Fruit fly (Drosophila melanogaster): ENCODE measurements around the gene CG13144.
A peak's percentile ranks its signal among the peaks of the same experiment; 100 is the strongest.

The CG13144 gene

dm6 chr2L:10491354-10491753 is at the start of gene CG13144:
Gene CG13144 (minus strand): TSS chr2L:10491454.
- TF ChIP-seq tj (GFP tag; optimal IDR thresholded peaks at IDR 0.05), result no peak
- no peak for TF ChIP-seq CG12768 (GFP tag; optimal IDR thresholded peaks at IDR 0.05)
- no peak for TF ChIP-seq CG33017 (tag; optimal IDR thresholded peaks at IDR 0.05)
- no peak for TF ChIP-seq Hr96 (GFP tag; optimal IDR thresholded peaks at IDR 0.05)
- no peak for TF ChIP-seq pad (GFP tag; optimal IDR thresholded peaks at IDR 0.05)
- TF ChIP-seq ovo (GFP tag; optimal IDR thresholded peaks at IDR 0.05), result no peak
- TF ChIP-seq CG1620 (GFP tag; optimal IDR thresholded peaks at IDR 0.05), result no peak
- no peak for TF ChIP-seq kay (GFP tag; ENCODE audit: borderline replicate concordance)
- TF ChIP-seq toe (GFP tag; optimal IDR thresholded peaks at IDR 0.05), result no peak
- TF ChIP-seq Mnt (GFP tag; optimal IDR thresholded peaks at IDR 0.05), result no peak
- TF ChIP-seq Clk (GFP tag; optimal IDR thresholded peaks at IDR 0.05), result no peak
- no peak for TF ChIP-seq CG14711 (tag; optimal IDR thresholded peaks at IDR 0.05)
- TF ChIP-seq cnc (optimal IDR thresholded peaks at IDR 0.05), result no peak

DNA sequence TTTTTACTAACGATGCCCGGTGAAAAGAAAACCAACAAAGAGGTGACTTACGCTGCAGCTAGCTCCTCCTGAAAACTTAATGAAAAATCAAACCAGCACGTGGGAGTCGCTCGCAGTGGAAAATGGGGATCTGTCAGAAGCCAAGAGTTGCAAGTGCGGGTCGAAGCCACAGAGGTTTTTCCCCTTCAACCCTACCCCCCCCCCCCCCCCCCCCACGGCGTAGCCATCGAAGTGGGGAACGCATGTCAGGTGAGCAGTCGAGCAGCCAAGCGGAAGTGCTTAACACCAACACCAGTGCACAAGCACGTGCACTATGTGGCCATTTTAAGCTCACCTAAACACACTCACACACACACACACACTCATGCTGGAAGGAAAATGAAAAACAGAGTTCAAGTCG is 48.1 kb upstream of the CG13144 start:
- no peak for TF ChIP-seq Mnt (GFP tag; optimal IDR thresholded peaks at IDR 0.05)

DNA sequence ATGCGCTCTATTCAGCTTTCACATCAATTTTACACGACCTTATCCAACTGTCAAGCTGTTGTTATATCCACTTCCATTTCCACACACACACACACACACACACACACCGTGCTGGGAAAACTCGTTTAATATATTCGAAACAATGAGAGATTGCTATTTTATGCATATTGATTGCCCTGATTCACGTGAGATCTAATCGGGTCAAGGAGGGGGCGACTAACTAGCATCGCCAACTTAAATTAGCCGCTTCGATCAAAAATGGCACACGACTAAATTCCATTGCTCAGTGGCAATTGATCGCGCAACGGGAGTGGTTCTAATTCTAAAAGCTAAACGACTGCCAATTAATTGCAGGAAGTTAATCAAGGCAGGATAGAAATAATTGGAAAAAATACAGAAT is 42.8 kb upstream of the CG13144 start, which contains the start of gene CG18302:
Gene CG18302 (plus strand): TSS at position 301 of the 400 bp plus-strand sequence.
- TF ChIP-seq ovo (GFP tag; optimal IDR thresholded peaks at IDR 0.05), result no peak
- TF ChIP-seq CG7101 (tag; optimal IDR thresholded peaks at IDR 0.05), result no peak
- no peak for TF ChIP-seq CG33017 (tag; optimal IDR thresholded peaks at IDR 0.05)
- no peak for TF ChIP-seq CG7045 (GFP tag; optimal IDR thresholded peaks at IDR 0.05)
- no peak for TF ChIP-seq CG5204 (GFP tag; optimal IDR thresholded peaks at IDR 0.05)
- no peak for TF ChIP-seq Hr96 (GFP tag; optimal IDR thresholded peaks at IDR 0.05)
- no peak for TF ChIP-seq CG14711 (tag; optimal IDR thresholded peaks at IDR 0.05)
- TF ChIP-seq CG11617 (GFP tag; optimal IDR thresholded peaks at IDR 0.05), result no peak
- no peak for TF ChIP-seq CG12768 (GFP tag; optimal IDR thresholded peaks at IDR 0.05)

DNA sequence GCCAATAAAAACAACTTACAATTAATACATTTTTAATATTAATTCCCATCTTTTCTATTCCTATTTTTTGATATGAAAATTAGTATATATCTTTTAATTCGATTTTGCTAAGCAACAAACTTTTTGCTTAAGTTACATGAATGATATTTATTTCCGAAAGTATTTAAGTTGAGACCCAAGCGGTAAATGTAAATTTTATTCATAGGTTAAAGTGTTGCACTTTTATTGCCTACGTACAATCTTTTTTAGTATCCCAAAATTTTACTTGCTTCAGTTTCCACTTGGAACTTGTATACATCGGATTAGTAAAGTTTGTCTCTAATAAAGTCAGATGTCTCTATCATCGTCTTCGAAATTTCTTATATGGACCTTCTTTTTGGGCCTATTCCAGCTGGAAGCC is 40.3 kb upstream of the CG13144 start, which contains the start of gene CG18301:
Gene CG18301 (plus strand): TSS at position 301 of the 400 bp plus-strand sequence.
- TF ChIP-seq CG11617 (GFP tag; optimal IDR thresholded peaks at IDR 0.05), result no peak
- TF ChIP-seq cic (GFP tag; optimal IDR thresholded peaks at IDR 0.05), result no peak
- no peak for TF ChIP-seq kay (GFP tag; ENCODE audit: borderline replicate concordance)
- TF ChIP-seq Clk (GFP tag; optimal IDR thresholded peaks at IDR 0.05), result no peak
- TF ChIP-seq CG12768 (GFP tag; optimal IDR thresholded peaks at IDR 0.05), result no peak

DNA sequence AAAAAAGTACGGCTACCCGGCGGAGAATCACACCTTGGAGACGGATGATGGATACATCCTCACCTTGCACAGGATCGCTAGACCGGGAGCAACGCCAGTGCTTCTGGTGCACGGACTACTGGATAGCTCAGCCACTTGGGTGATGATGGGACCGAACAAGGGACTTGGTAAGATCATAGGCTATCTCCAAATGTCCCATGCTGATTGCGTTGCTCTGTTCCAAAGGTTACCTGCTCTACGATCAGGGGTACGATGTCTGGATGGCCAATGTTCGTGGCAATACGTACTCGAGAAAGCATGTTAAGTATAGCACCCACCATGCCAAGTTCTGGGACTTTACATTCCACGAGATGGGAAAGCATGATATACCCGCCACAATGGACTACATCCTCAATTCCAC is 38.8 kb upstream of the CG13144 start:
- TF ChIP-seq cic (GFP tag; optimal IDR thresholded peaks at IDR 0.05), result no peak
- no peak for TF ChIP-seq CG7101 (tag; optimal IDR thresholded peaks at IDR 0.05)
- no peak for TF ChIP-seq Mnt (GFP tag; optimal IDR thresholded peaks at IDR 0.05)
- no peak for TF ChIP-seq CG7045 (GFP tag; optimal IDR thresholded peaks at IDR 0.05)
- no peak for TF ChIP-seq CG12768 (GFP tag; optimal IDR thresholded peaks at IDR 0.05)
- no peak for TF ChIP-seq ovo (GFP tag; optimal IDR thresholded peaks at IDR 0.05)
- TF ChIP-seq Clk (GFP tag; optimal IDR thresholded peaks at IDR 0.05), result no peak
- no peak for TF ChIP-seq pad (GFP tag; optimal IDR thresholded peaks at IDR 0.05)
- no peak for TF ChIP-seq bab1 (GFP tag; optimal IDR thresholded peaks at IDR 0.05)
- no peak for TF ChIP-seq CG11617 (GFP tag; optimal IDR thresholded peaks at IDR 0.05)
- no peak for TF ChIP-seq Hr96 (GFP tag; optimal IDR thresholded peaks at IDR 0.05)
- no peak for TF ChIP-seq CG14711 (tag; optimal IDR thresholded peaks at IDR 0.05)
- TF ChIP-seq kay (GFP tag; ENCODE audit: borderline replicate concordance), result no peak

DNA sequence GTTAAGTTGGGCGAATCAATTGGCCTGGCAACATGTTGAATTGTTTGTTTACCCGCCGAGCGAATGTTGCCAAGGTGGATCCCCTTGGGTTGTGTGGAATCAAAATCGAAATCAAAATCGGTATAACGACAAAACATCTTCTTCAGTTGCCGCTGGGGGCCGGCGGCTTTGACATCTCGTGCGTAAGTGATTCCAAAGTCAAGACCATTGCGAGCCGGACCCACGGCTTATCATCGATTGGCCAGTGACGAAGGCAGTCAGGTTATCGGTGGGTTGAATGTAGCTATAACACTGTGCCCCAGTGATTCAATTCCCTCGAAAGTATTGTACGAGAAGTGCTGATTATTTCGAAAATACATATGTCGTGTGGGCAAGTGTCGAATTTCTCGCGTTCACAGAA is 37.7 kb upstream of the CG13144 start:
- TF ChIP-seq CG1620 (GFP tag; optimal IDR thresholded peaks at IDR 0.05) (no peak), cic (GFP tag; optimal IDR thresholded peaks at IDR 0.05) (peak; percentile 12), tj (GFP tag; optimal IDR thresholded peaks at IDR 0.05) (peak; percentile 49), CG7045 (GFP tag; optimal IDR thresholded peaks at IDR 0.05) (no peak), Mnt (GFP tag; optimal IDR thresholded peaks at IDR 0.05) (no peak), CG14711 (tag; optimal IDR thresholded peaks at IDR 0.05) (no peak)

- TF ChIP-seq toe (GFP tag; optimal IDR thresholded peaks at IDR 0.05) (no peak), CG7101 (tag; optimal IDR thresholded peaks at IDR 0.05) (peak; percentile 48), CG14711 (tag; optimal IDR thresholded peaks at IDR 0.05) (peak; percentile 66), Clk (GFP tag; optimal IDR thresholded peaks at IDR 0.05) (no peak), CG33017 (tag; optimal IDR thresholded peaks at IDR 0.05) (peak; percentile 48), bab1 (GFP tag; optimal IDR thresholded peaks at IDR 0.05) (peak; percentile 80), pad (GFP tag; optimal IDR thresholded peaks at IDR 0.05) (peak; percentile 26), tj (GFP tag; optimal IDR thresholded peaks at IDR 0.05) (peak; percentile 64), CG1620 (GFP tag; optimal IDR thresholded peaks at IDR 0.05) (peak; percentile 15), Hr96 (GFP tag; optimal IDR thresholded peaks at IDR 0.05) (no peak), CG5204 (GFP tag; optimal IDR thresholded peaks at IDR 0.05) (peak; percentile 4), CG11617 (GFP tag; optimal IDR thresholded peaks at IDR 0.05) (peak; percentile 10), kay (GFP tag; ENCODE audit: borderline replicate concordance) (no peak), cnc (optimal IDR thresholded peaks at IDR 0.05) (no peak), CG12768 (GFP tag; optimal IDR thresholded peaks at IDR 0.05) (no peak), CG7045 (GFP tag; optimal IDR thresholded peaks at IDR 0.05) (peak; percentile 61), Crg-1 (GFP tag; optimal IDR thresholded peaks at IDR 0.05) (no peak)
Measured at dm6 chr2L:10526953-10527584, 35.8 kb upstream of the CG13144 start, which contains the start of gene Lip4. Gene Lip4 (plus strand): TSS chr2L:10527572.
